Worm (Caenorhabditis elegans): ENCODE measurements around the gene dnj-23.

Gene dnj-23

DNA sequence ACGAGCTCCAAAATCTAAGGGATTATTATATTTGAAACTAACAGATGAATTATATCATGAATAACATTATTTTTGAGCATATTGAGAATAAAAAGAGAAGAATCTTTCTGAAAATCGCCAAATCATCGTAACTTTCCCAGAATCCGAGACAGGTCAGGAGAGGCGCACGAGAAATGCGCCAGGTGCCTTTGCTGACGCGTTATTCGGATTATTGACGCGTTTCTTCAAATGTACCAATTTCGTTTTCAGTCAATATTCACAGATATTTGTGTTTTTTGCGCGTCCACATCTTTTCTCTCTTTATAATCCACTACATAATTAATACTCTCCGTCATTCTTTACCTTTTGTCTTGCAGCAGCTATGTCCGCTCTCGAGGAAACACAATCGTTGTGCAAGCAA, 9.4 kb downstream of the dnj-23 start, which contains the start of gene T24H10.1 (continued):
- no peak for TF ChIP-seq fkh-10 (GFP tag; optimal IDR thresholded peaks at IDR 0.05)
- no peak for TF ChIP-seq pha-4 (GFP tag; IDR thresholded peaks at IDR 0.05)
- peak; percentile 15 for TF ChIP-seq pha-4 (tag; optimal IDR thresholded peaks at IDR 0.05)
- no peak for TF ChIP-seq lin-29 (GFP tag; IDR thresholded peaks at IDR 0.05)
- no peak for TF ChIP-seq skn-1 (tag; optimal IDR thresholded peaks at IDR 0.05)
- no peak for TF ChIP-seq unc-130 (GFP tag; optimal IDR thresholded peaks at IDR 0.05)
- TF ChIP-seq T26A8.4 (GFP tag; IDR thresholded peaks at IDR 0.05), result peak; percentile 43; the same call in 1 of the 2 replicates
- TF ChIP-seq spr-1 (tag; optimal IDR thresholded peaks at IDR 0.05), result peak; percentile 31
- TF ChIP-seq hlh-30 (tag; optimal IDR thresholded peaks at IDR 0.05; ENCODE audit: insufficient read depth), result peak; percentile 39
- no peak for TF ChIP-seq set-16 (GFP tag; IDR thresholded peaks at IDR 0.05)
- peak; percentile 10 for TF ChIP-seq mxl-3 (GFP tag; optimal IDR thresholded peaks at IDR 0.05)
- no peak for TF ChIP-seq lin-1 (GFP tag; IDR thresholded peaks at IDR 0.05)
- peak; percentile 19; the same call in 1 of the 2 replicates for TF ChIP-seq ctbp-1 (GFP tag; IDR thresholded peaks at IDR 0.05)
- TF ChIP-seq spr-3 (GFP tag; optimal IDR thresholded peaks at IDR 0.05), result no peak
- TF ChIP-seq aha-1 (tag), result no peak
- peak; percentile 75 for TF ChIP-seq dpl-1 (GFP tag; optimal IDR thresholded peaks at IDR 0.05)
- no peak for TF ChIP-seq lir-3 (tag; optimal IDR thresholded peaks at IDR 0.05)
- no peak for TF ChIP-seq tag-97 (GFP tag; IDR thresholded peaks at IDR 0.05)
- TF ChIP-seq ceh-82 (tag; optimal IDR thresholded peaks at IDR 0.05), result no peak
- no peak for TF ChIP-seq saeg-2 (GFP tag; IDR thresholded peaks at IDR 0.05)
- TF ChIP-seq gei-8 (GFP tag; optimal IDR thresholded peaks at IDR 0.05), result no peak
- TF ChIP-seq nhr-48 (tag; optimal IDR thresholded peaks at IDR 0.05), result peak; percentile 56
- no peak for TF ChIP-seq tra-1 (GFP tag; IDR thresholded peaks at IDR 0.05)
- TF ChIP-seq R02D3.7 (tag; optimal IDR thresholded peaks at IDR 0.05), result no peak
- TF ChIP-seq lin-38 (GFP tag; IDR thresholded peaks at IDR 0.05), result peak; percentile 79
- TF ChIP-seq nhr-77 (tag; optimal IDR thresholded peaks at IDR 0.05), result peak; percentile 19
- peak; percentile 10 for TF ChIP-seq nhr-28 (tag; optimal IDR thresholded peaks at IDR 0.05)
- peak in 1 of 2 experiments; percentile 96 for TF ChIP-seq unc-62 (GFP tag; optimal IDR thresholded peaks at IDR 0.05 in 1 of 2)
- TF ChIP-seq unc-62 (tag; optimal IDR thresholded peaks at IDR 0.05), result no peak
- no peak for TF ChIP-seq daf-16 (GFP tag; optimal IDR thresholded peaks at IDR 0.05)
- TF ChIP-seq daf-16 (tag; optimal IDR thresholded peaks at IDR 0.05), result peak; percentile 40
- no peak for TF ChIP-seq ceh-32 (tag; optimal IDR thresholded peaks at IDR 0.05; ENCODE audit: poor library complexity)
- TF ChIP-seq F49E8.2 (tag; optimal IDR thresholded peaks at IDR 0.05; ENCODE audit: borderline replicate concordance), result peak; percentile 4

DNA sequence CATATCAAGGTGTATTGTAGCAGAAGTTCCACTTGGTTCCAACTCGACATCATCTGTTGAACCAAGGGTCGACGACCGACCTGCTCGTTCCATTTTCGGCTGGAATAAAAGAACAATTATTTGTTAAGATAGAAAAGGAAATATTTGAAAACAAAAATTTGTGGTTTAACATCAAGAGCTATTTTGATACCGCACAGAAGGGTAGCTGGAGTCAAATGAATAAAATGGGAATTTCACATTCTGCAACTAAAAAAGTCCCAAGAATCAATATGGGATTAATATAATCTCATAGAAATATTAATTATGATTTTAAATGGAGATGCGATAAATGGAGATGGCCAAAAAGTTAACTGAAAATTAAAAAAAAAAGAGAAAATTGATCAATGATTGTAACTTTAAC, 9.9 kb downstream of the dnj-23 start, which contains the start of gene clh-5:
Gene clh-5, minus strand, starts transcription at position 101 of the 400 bp plus-strand sequence.
- TF ChIP-seq Y5F2A.4 (GFP tag; optimal IDR thresholded peaks at IDR 0.05), result no peak
- TF ChIP-seq daf-16 (GFP tag; optimal IDR thresholded peaks at IDR 0.05), result no peak
- no peak for TF ChIP-seq daf-16 (tag; optimal IDR thresholded peaks at IDR 0.05)
- no peak for TF ChIP-seq dmd-6 (GFP tag; IDR thresholded peaks at IDR 0.05)
- no peak for TF ChIP-seq fos-1 (tag; optimal IDR thresholded peaks at IDR 0.05)
- TF ChIP-seq egl-27 (tag; optimal IDR thresholded peaks at IDR 0.05), result no peak
- TF ChIP-seq Y75B8A.6 (GFP tag; IDR thresholded peaks at IDR 0.05), result no peak

DNA sequence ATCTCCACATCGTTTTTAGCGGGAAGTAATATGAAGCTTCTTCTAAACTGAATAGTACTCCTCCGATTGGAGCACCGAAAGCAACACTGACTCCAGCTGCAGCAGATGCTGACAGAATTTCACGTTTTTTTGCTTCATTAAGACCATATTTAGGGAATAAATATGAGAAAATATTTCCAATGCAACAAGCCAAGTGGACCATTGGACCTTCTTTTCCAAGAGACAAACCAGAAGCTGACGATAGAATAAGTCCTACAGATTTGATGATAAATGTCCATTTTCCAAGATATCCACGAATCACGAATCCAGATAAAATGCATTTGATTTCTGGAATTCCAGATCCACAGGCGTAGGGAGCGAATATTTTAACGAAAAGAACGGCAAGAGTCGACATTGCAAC, 11.1 kb downstream of the dnj-23 start:
- TF ChIP-seq aha-1 (tag), result peak; percentile 91
- no peak for TF ChIP-seq dmd-6 (GFP tag; IDR thresholded peaks at IDR 0.05)

ce11 chrII:9094247-9094790, 14.1 kb downstream of the dnj-23 start:
- TF ChIP-seq attf-4 (tag; optimal IDR thresholded peaks at IDR 0.05), result no peak
- TF ChIP-seq F26F4.8 (GFP tag; conservative IDR thresholded peaks at IDR 0.05), result no peak
- TF ChIP-seq mxl-2 (GFP tag; conservative IDR thresholded peaks at IDR 0.05), result no peak
- TF ChIP-seq spr-1 (tag; optimal IDR thresholded peaks at IDR 0.05), result no peak
- TF ChIP-seq spr-3 (GFP tag; optimal IDR thresholded peaks at IDR 0.05), result no peak
- no peak for TF ChIP-seq T20F7.1 (GFP tag; optimal IDR thresholded peaks at IDR 0.05)
- no peak for TF ChIP-seq ztf-11 (tag; optimal IDR thresholded peaks at IDR 0.05)
- TF ChIP-seq fos-1 (tag; optimal IDR thresholded peaks at IDR 0.05), result no peak
- peak in 1 of 2 experiments; percentile 1 for TF ChIP-seq lsy-2 (tag; optimal IDR thresholded peaks at IDR 0.05)
- no peak for TF ChIP-seq saeg-2 (GFP tag; IDR thresholded peaks at IDR 0.05)
- no peak for TF ChIP-seq snpc-1.2 (GFP tag; IDR thresholded peaks at IDR 0.05)
- TF ChIP-seq ztf-7 (tag; optimal IDR thresholded peaks at IDR 0.05), result no peak
- TF ChIP-seq php-3 (GFP tag; IDR thresholded peaks at IDR 0.05), result no peak
- TF ChIP-seq dve-1 (tag; optimal IDR thresholded peaks at IDR 0.05; ENCODE audit: insufficient read depth), result peak; percentile 20
- TF ChIP-seq nhr-76 (tag; optimal IDR thresholded peaks at IDR 0.05), result no peak
